Worm (Caenorhabditis elegans): ENCODE data around the gene pat-3.

DNA sequence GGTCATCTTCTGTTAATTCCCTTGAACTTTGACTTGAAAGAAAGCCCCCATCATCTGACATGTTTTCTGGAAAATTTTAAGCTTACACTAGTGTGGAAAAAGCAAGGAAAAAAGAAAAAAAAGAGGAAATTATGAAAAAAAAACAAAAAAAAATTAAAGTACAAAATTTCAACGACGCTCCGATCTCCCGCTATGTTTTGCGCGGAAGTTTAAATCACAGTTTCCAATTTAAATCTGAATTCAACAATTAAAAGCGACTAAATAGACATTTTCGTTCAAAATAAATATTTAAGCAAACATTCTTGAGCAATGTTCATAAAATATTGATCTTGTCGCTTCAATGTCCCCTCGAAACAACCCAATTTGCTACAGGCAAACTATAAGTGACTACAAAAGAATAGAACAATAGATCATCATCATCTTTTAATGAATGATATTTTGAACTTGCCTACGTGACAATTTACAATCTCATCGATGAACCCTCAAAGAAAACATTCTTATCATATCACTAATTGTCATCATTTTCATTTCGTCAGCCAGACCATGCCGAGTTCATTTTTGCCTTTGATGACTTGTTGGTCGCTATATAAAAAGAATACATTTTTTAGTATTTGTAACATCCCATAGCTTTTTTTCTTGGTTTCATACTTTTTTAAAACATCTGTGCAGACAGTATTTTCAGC lies 7.8 kb upstream of the pat-3 start, which contains the start of the genes metl-6 and nit-1:
- TF ChIP-seq K02D7.2 (tag; optimal IDR thresholded peaks at IDR 0.05) (no peak), ama-1 (optimal IDR thresholded peaks at IDR 0.05) (no peak), elt-2 (tag; optimal IDR thresholded peaks at IDR 0.05) (no peak), zip-5 (tag; optimal IDR thresholded peaks at IDR 0.05) (no peak), pha-4 (tag; optimal IDR thresholded peaks at IDR 0.05) (no peak), unc-3 (GFP tag; conservative IDR thresholded peaks at IDR 0.05) (no peak), unc-3 (tag; optimal IDR thresholded peaks at IDR 0.05) (no peak), tbx-2 (tag; optimal IDR thresholded peaks at IDR 0.05) (no peak), pqm-1 (tag; optimal IDR thresholded peaks at IDR 0.05) (no peak), pros-1 (tag; optimal IDR thresholded peaks at IDR 0.05) (no peak), ceh-22 (tag; optimal IDR thresholded peaks at IDR 0.05) (no peak), pax-1 (tag; optimal IDR thresholded peaks at IDR 0.05) (no peak), ceh-9 (tag; optimal IDR thresholded peaks at IDR 0.05) (no peak), nhr-232 (tag; optimal IDR thresholded peaks at IDR 0.05) (no peak), nfya-1 (tag; optimal IDR thresholded peaks at IDR 0.05) (no peak)
